Fruit fly (Drosophila melanogaster) whole organism, pupa: ENCODE measurements around the gene hbt.

Experiments
- CG10348 ChIP-seq: fragments of 200-800 bp; sonication (Bioruptor generic); IDR thresholded peaks from 2 replicates; pipeline ENCODE4 v1.3.6; 2022; ENCODE audit warnings: missing biosample characterization, missing genetic modification characterization
- CG12605 ChIP-seq: fragments of 200-800 bp; sonication (Bioruptor generic); IDR thresholded peaks from 2 replicates; pipeline ENCODE4 v1.3.6; 2022; ENCODE audit warnings: missing biosample characterization, missing genetic modification characterization
- CG13204 ChIP-seq: fragments of 200-800 bp; sonication (Bioruptor generic); optimal IDR thresholded peaks from 2 replicates; lab custom pipeline; 2018; ENCODE audit warnings: missing biosample characterization, mild to moderate bottlenecking, missing genetic modification characterization, moderate library complexity
- CG14655 ChIP-seq: fragments of 200-800 bp; sonication (Bioruptor generic); optimal IDR thresholded peaks from 3 replicates; lab custom pipeline; 2017; ENCODE audit warnings: mild to moderate bottlenecking, missing biosample characterization, missing genetic modification reagents, missing genetic modification characterization
- CG15710 ChIP-seq: fragments of 200-800 bp; sonication (Bioruptor generic); optimal IDR thresholded peaks from 2 replicates; lab custom pipeline; 2018; ENCODE audit warnings: missing biosample characterization, mild to moderate bottlenecking, missing genetic modification characterization, moderate library complexity
- CG17806 ChIP-seq: fragments of 200-800 bp; sonication (Bioruptor generic); optimal IDR thresholded peaks from 2 replicates; lab custom pipeline; 2018; ENCODE audit warnings: missing biosample characterization, mild to moderate bottlenecking, missing genetic modification characterization, moderate library complexity
- CG32121 ChIP-seq: fragments of 200-800 bp; sonication (Bioruptor generic); IDR thresholded peaks from 2 replicates; pipeline ENCODE4 v1.3.6; 2022; ENCODE audit warnings: missing biosample characterization, missing genetic modification characterization
- CG34367 ChIP-seq: fragments of 200-800 bp; sonication (Bioruptor generic); optimal IDR thresholded peaks from 2 replicates; lab custom pipeline; 2018; ENCODE audit warnings: missing biosample characterization, mild to moderate bottlenecking, missing genetic modification characterization
- CG4496 ChIP-seq: fragments of 200-800 bp; sonication (Bioruptor generic); IDR thresholded peaks from 3 replicates; pipeline ENCODE4 v1.3.6; 2022; ENCODE audit warnings: missing biosample characterization, missing genetic modification characterization
- CG8159 ChIP-seq: fragments of 200-800 bp; sonication (Bioruptor generic); optimal IDR thresholded peaks from 3 replicates; lab custom pipeline; 2018; ENCODE audit warnings: missing biosample characterization, mild to moderate bottlenecking, missing genetic modification characterization, moderate library complexity
- CG8301 ChIP-seq: fragments of 200-800 bp; sonication (Bioruptor generic); optimal IDR thresholded peaks from 2 replicates; lab custom pipeline; 2018; ENCODE audit warnings: missing biosample characterization, mild to moderate bottlenecking, missing genetic modification characterization
- CG9948 ChIP-seq: fragments of 200-800 bp; sonication (Bioruptor generic); optimal IDR thresholded peaks from 2 replicates; lab custom pipeline; 2018; ENCODE audit warnings: missing biosample characterization, mild to moderate bottlenecking, missing genetic modification characterization, moderate library complexity
- D1 ChIP-seq: fragments of 200-800 bp; sonication (Bioruptor generic); optimal IDR thresholded peaks from 2 replicates; lab custom pipeline; 2018; ENCODE audit warnings: missing biosample characterization, mild to moderate bottlenecking, missing genetic modification characterization, moderate library complexity
- EcR ChIP-seq: fragments of 200-800 bp; sonication (Bioruptor generic); optimal IDR thresholded peaks from 3 replicates; lab custom pipeline; 2019; ENCODE audit warnings: missing biosample characterization, missing genetic modification characterization, mild to moderate bottlenecking, moderate library complexity, missing genetic modification reagents
- Ets98B ChIP-seq: fragments of 200-800 bp; sonication (Bioruptor generic); IDR thresholded peaks from 2 replicates; pipeline ENCODE4 v1.3.6; 2022; ENCODE audit warnings: missing biosample characterization, missing genetic modification characterization
- Pif1A ChIP-seq: fragments of 200-800 bp; sonication (Bioruptor generic); optimal IDR thresholded peaks from 3 replicates; lab custom pipeline; 2016; ENCODE audit warnings: missing biosample characterization, missing genetic modification characterization
- Pif1B ChIP-seq: fragments of 200-800 bp; sonication (Bioruptor generic); optimal IDR thresholded peaks from 3 replicates; lab custom pipeline; 2016; ENCODE audit warnings: missing biosample characterization, missing genetic modification characterization
- Snoo ChIP-seq: fragments of 200-800 bp; sonication (Bioruptor generic); optimal IDR thresholded peaks from 3 replicates; lab custom pipeline; 2017; ENCODE audit warnings: missing biosample characterization, mild to moderate bottlenecking, missing genetic modification characterization, inconsistent platforms
- fd96Ca ChIP-seq: fragments of 200-800 bp; sonication (Bioruptor generic); IDR thresholded peaks from 3 replicates; pipeline ENCODE4 v1.3.6; 2022; ENCODE audit warnings: missing biosample characterization, missing genetic modification characterization
- gl ChIP-seq: fragments of 200-800 bp; sonication (Bioruptor generic); optimal IDR thresholded peaks from 2 replicates; lab custom pipeline; 2018; ENCODE audit warnings: missing biosample characterization, mild to moderate bottlenecking, missing genetic modification characterization
- rn ChIP-seq: fragments of 200-800 bp; sonication (Bioruptor generic); IDR thresholded peaks from 2 replicates; pipeline ENCODE4 v1.3.6; 2022; ENCODE audit warnings: missing biosample characterization, missing genetic modification characterization

The hbt gene

dm6 chr2L:13268040-13268652 lies 62.8 kb downstream of the hbt start:
- TF ChIP-seq EcR (peak; percentile 74), Ets98B (GFP tag; lab: Robert Waterston, UW) (no peak), CG8159 (tag; lab: Kevin White, UChicago) (peak; percentile 76), Pif1B (GFP tag; lab: Kevin White, UChicago) (peak; percentile 33), Snoo (tag; lab: Kevin White, UChicago) (no peak), fd96Ca (GFP tag; lab: Robert Waterston, UW) (no peak), D1 (peak; percentile 60), CG10348 (GFP tag; lab: Robert Waterston, UW) (no peak), CG8301 (tag; lab: Kevin White, UChicago) (peak; percentile 52), CG9948 (peak; percentile 65), CG15710 (tag; lab: Kevin White, UChicago) (peak; percentile 46), CG32121 (GFP tag; lab: Robert Waterston, UW) (no peak), CG17806 (peak; percentile 58), CG13204 (GFP tag; lab: Kevin White, UChicago) (no peak), CG4496 (GFP tag; lab: Robert Waterston, UW) (peak; percentile 42; the same call in 1 of the 3 replicates), CG12605 (GFP tag; lab: Robert Waterston, UW) (peak; percentile 21; the same call in 1 of the 2 replicates), Pif1A (GFP tag; lab: Kevin White, UChicago) (peak; percentile 7), rn (no peak), CG14655 (GFP tag; lab: Kevin White, UChicago) (peak; percentile 71), gl (no peak), CG34367 (tag; lab: Kevin White, UChicago) (peak; percentile 12)

DNA sequence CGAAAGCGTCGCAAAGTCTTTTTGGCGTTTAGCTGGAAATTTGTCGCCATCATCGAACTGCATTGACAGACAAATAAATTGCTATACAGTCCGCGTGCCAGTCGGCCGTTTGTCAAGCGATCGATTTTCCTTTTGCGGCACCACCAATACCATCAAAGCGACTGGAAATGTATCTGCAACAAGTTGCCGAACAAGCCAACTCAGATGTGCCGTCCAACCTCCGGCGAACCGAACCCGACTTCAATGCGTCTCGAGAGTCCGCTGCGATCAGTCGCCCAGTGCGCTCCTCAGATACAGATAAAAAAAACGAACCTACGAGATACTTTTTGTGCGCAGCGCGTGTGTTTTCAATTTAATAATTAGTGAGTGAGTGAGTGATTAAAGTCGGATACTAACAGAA lies 64.3 kb downstream of the hbt start:
- TF ChIP-seq EcR, result peak; percentile 21
- TF ChIP-seq CG4496 (GFP tag; lab: Robert Waterston, UW), result 0 out of 3 replicates have a peak, but pooled peaks have one; percentile 7
- peak; percentile 49 for TF ChIP-seq CG13204 (GFP tag; lab: Kevin White, UChicago)
- TF ChIP-seq Snoo (tag; lab: Kevin White, UChicago), result no peak
- TF ChIP-seq CG14655 (GFP tag; lab: Kevin White, UChicago), result peak; percentile 11
- TF ChIP-seq gl, result no peak

DNA sequence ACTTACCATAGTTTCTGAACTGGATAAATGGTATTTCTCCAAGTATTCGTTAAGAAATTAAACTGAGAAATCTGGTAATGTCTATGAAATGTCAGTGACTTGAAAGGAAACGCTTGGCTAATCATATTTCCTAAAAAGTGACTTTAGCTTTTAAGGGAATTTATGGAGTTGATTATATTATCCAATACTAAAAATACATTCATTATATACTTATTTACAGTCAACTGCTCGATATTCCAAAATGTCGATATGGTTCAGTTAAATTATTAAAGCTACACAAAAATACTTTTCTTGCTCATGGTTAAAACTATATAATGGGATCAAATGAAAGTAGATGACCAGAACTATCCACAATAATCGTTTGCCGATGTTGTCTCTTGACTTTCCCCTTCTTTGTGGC lies 65.1 kb downstream of the hbt start, which contains the start of gene CG31848:
Gene CG31848, minus strand, starts transcription at position 101 of the 400 bp plus-strand sequence.
- TF ChIP-seq CG10348 (GFP tag; lab: Robert Waterston, UW) (no peak), Ets98B (GFP tag; lab: Robert Waterston, UW) (no peak), CG12605 (GFP tag; lab: Robert Waterston, UW) (no peak), CG9948 (no peak)

DNA sequence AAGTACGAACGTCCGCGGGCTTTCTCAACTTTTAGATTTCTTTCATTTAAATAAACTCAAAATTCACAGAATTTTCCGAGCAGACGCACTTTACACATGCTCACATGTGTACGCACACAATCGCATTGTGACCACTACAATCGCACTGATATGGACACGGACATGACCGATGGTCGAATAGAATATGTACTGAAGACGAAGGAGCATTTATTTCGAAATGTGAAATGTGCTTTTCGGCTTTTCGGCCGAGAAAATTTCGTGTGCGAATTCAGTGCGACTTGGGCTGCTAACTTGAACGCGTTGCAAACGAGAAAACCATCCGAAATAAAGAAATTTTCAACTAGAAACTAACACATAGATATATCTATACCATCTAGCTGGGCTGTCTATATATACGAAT lies 70.2 kb downstream of the hbt start, which contains the start of gene CG44085:
Gene CG44085, plus strand, starts transcription at position 269 of the 400 bp plus-strand sequence.
- TF ChIP-seq CG32121 (GFP tag; lab: Robert Waterston, UW), result no peak
- TF ChIP-seq EcR, result no peak
- TF ChIP-seq CG8159 (tag; lab: Kevin White, UChicago), result no peak

dm6 chr2L:13259643-13260042 lies 71.3 kb downstream of the hbt start, which contains the start of gene CG31730:
TSS of gene CG31730 (minus strand) at chr2L:13259743.
- TF ChIP-seq CG15710 (tag; lab: Kevin White, UChicago), result no peak
- no peak for TF ChIP-seq Pif1A (GFP tag; lab: Kevin White, UChicago)
- no peak for TF ChIP-seq CG32121 (GFP tag; lab: Robert Waterston, UW)
- TF ChIP-seq CG8301 (tag; lab: Kevin White, UChicago), result no peak
- TF ChIP-seq CG8159 (tag; lab: Kevin White, UChicago), result no peak
- no peak for TF ChIP-seq rn
- no peak for TF ChIP-seq CG13204 (GFP tag; lab: Kevin White, UChicago)
- TF ChIP-seq EcR, result no peak
- no peak for TF ChIP-seq Pif1B (GFP tag; lab: Kevin White, UChicago)
- no peak for TF ChIP-seq fd96Ca (GFP tag; lab: Robert Waterston, UW)
- TF ChIP-seq CG17806, result no peak
- TF ChIP-seq CG10348 (GFP tag; lab: Robert Waterston, UW), result no peak

dm6 chr2L:13258702-13259101 lies 72.2 kb downstream of the hbt start:
- peak; percentile 26 for TF ChIP-seq Pif1B (GFP tag; lab: Kevin White, UChicago)
- TF ChIP-seq CG8301 (tag; lab: Kevin White, UChicago), result peak; percentile 60
- TF ChIP-seq CG17806, result no peak
- peak; percentile 72 for TF ChIP-seq CG8159 (tag; lab: Kevin White, UChicago)
- no peak for TF ChIP-seq CG34367 (tag; lab: Kevin White, UChicago)
- TF ChIP-seq CG32121 (GFP tag; lab: Robert Waterston, UW), result peak; percentile 53
- peak; percentile 26 for TF ChIP-seq Pif1A (GFP tag; lab: Kevin White, UChicago)
- no peak for TF ChIP-seq CG13204 (GFP tag; lab: Kevin White, UChicago)
- TF ChIP-seq rn, result no peak
- TF ChIP-seq CG9948, result no peak
- peak; percentile 70 for TF ChIP-seq Ets98B (GFP tag; lab: Robert Waterston, UW)
- 0 out of 3 replicates have a peak, but pooled peaks have one; percentile 50 for TF ChIP-seq fd96Ca (GFP tag; lab: Robert Waterston, UW)
- TF ChIP-seq CG14655 (GFP tag; lab: Kevin White, UChicago), result peak; percentile 67
- TF ChIP-seq Snoo (tag; lab: Kevin White, UChicago), result no peak
- peak; percentile 72 for TF ChIP-seq CG4496 (GFP tag; lab: Robert Waterston, UW)
